Fruit fly (Drosophila melanogaster): ENCODE results near the gene PCNA2.
A peak's percentile ranks its signal among the peaks of the same experiment; 100 is the strongest.

The PCNA2 gene

dm6 chr2L:19571574-19572495, 12.0 kb downstream of the PCNA2 start:
- TF ChIP-seq HLH106 (tag; optimal IDR thresholded peaks at IDR 0.05) (no peak), Myc (optimal IDR thresholded peaks at IDR 0.05) (no peak), pan (optimal IDR thresholded peaks at IDR 0.05) (no peak), dsf (GFP tag; optimal IDR thresholded peaks at IDR 0.05; ENCODE audit: borderline replicate concordance) (no peak), brk (GFP tag; optimal IDR thresholded peaks at IDR 0.05) (peak; percentile 86), Rel (GFP tag; optimal IDR thresholded peaks at IDR 0.05) (no peak), Rel (tag; optimal IDR thresholded peaks at IDR 0.05) (no peak), sv (GFP tag; optimal IDR thresholded peaks at IDR 0.05) (no peak), Hr83 (GFP tag; optimal IDR thresholded peaks at IDR 0.05; ENCODE audit: poor library complexity, severe bottlenecking) (peak; percentile 70), foxo (GFP tag; optimal IDR thresholded peaks at IDR 0.05) (no peak), br (GFP tag; optimal IDR thresholded peaks at IDR 0.05) (no peak), Hnf4 (GFP tag; optimal IDR thresholded peaks at IDR 0.05) (no peak), Abd-B (GFP tag; optimal IDR thresholded peaks at IDR 0.05) (no peak), Jra (GFP tag; optimal IDR thresholded peaks at IDR 0.05) (no peak), dl (GFP tag; optimal IDR thresholded peaks at IDR 0.05; ENCODE audit: insufficient read depth in 1 of 2, partially characterized antibody in 2 of 2) (peak; percentile 70 to 77), Hr78 (GFP tag; optimal IDR thresholded peaks at IDR 0.05) (no peak), woc (GFP tag; optimal IDR thresholded peaks at IDR 0.05) (no peak), CrebA (GFP tag; optimal IDR thresholded peaks at IDR 0.05; ENCODE audit: borderline replicate concordance) (no peak), Sp1 (GFP tag; optimal IDR thresholded peaks at IDR 0.05) (no peak), N (GFP tag; optimal IDR thresholded peaks at IDR 0.05) (peak; percentile 94), dmrt93B (GFP tag; optimal IDR thresholded peaks at IDR 0.05) (no peak), usp (GFP tag; optimal IDR thresholded peaks at IDR 0.05) (no peak), CG9705 (GFP tag; optimal IDR thresholded peaks at IDR 0.05) (no peak), Dif (GFP tag; optimal IDR thresholded peaks at IDR 0.05; ENCODE audit: partially characterized antibody) (peak; percentile 84), Dfd (GFP tag; optimal IDR thresholded peaks at IDR 0.05) (no peak), h (GFP tag; optimal IDR thresholded peaks at IDR 0.05) (peak; percentile 5), ey (GFP tag; optimal IDR thresholded peaks at IDR 0.05) (no peak), tai (GFP tag; optimal IDR thresholded peaks at IDR 0.05) (peak; percentile 46), Mio (GFP tag; optimal IDR thresholded peaks at IDR 0.05) (no peak), rgr (GFP tag; optimal IDR thresholded peaks at IDR 0.05) (no peak), jim (GFP tag; optimal IDR thresholded peaks at IDR 0.05) (no peak), OdsH (GFP tag; optimal IDR thresholded peaks at IDR 0.05) (no peak), Vsx2 (GFP tag; optimal IDR thresholded peaks at IDR 0.05; ENCODE audit: partially characterized antibody) (peak; percentile 22), GATAd (GFP tag; optimal IDR thresholded peaks at IDR 0.05) (no peak), fru (GFP tag; optimal IDR thresholded peaks at IDR 0.05) (peak; percentile 22), lola (GFP tag; optimal IDR thresholded peaks at IDR 0.05) (no peak), CG32264 (GFP tag; optimal IDR thresholded peaks at IDR 0.05) (no peak), sage (GFP tag; optimal IDR thresholded peaks at IDR 0.05) (no peak), psq (GFP tag; optimal IDR thresholded peaks at IDR 0.05) (peak; percentile 91)

dm6 chr2L:19570806-19571254, 13.0 kb downstream of the PCNA2 start:
- TF ChIP-seq OdsH (GFP tag; optimal IDR thresholded peaks at IDR 0.05) (peak; percentile 39), foxo (GFP tag; optimal IDR thresholded peaks at IDR 0.05) (peak in 1 of 2 experiments; percentile 62), Hnf4 (GFP tag; optimal IDR thresholded peaks at IDR 0.05) (peak; percentile 1), Dfd (GFP tag; optimal IDR thresholded peaks at IDR 0.05) (no peak), jim (GFP tag; optimal IDR thresholded peaks at IDR 0.05) (no peak), sage (GFP tag; optimal IDR thresholded peaks at IDR 0.05) (no peak), Dif (GFP tag; optimal IDR thresholded peaks at IDR 0.05; ENCODE audit: partially characterized antibody) (no peak), dl (GFP tag; optimal IDR thresholded peaks at IDR 0.05; ENCODE audit: insufficient read depth in 1 of 2, partially characterized antibody in 2 of 2) (peak in 1 of 2 experiments; percentile 1), sv (GFP tag; optimal IDR thresholded peaks at IDR 0.05) (no peak), CrebA (GFP tag; optimal IDR thresholded peaks at IDR 0.05; ENCODE audit: borderline replicate concordance) (no peak), Abd-B (GFP tag; optimal IDR thresholded peaks at IDR 0.05) (no peak), dsf (GFP tag; optimal IDR thresholded peaks at IDR 0.05; ENCODE audit: borderline replicate concordance) (no peak), Hr78 (GFP tag; optimal IDR thresholded peaks at IDR 0.05) (no peak), Vsx2 (GFP tag; optimal IDR thresholded peaks at IDR 0.05; ENCODE audit: partially characterized antibody) (no peak), lola (GFP tag; optimal IDR thresholded peaks at IDR 0.05) (no peak), tai (GFP tag; optimal IDR thresholded peaks at IDR 0.05) (no peak), Jra (GFP tag; optimal IDR thresholded peaks at IDR 0.05) (no peak), ey (GFP tag; optimal IDR thresholded peaks at IDR 0.05) (peak; percentile 57), psq (GFP tag; optimal IDR thresholded peaks at IDR 0.05) (no peak), dmrt93B (GFP tag; optimal IDR thresholded peaks at IDR 0.05) (no peak), fru (GFP tag; optimal IDR thresholded peaks at IDR 0.05) (peak; percentile 55), Myc (optimal IDR thresholded peaks at IDR 0.05) (no peak), Sp1 (GFP tag; optimal IDR thresholded peaks at IDR 0.05) (peak; percentile 15), GATAd (GFP tag; optimal IDR thresholded peaks at IDR 0.05) (no peak), rgr (GFP tag; optimal IDR thresholded peaks at IDR 0.05) (peak; percentile 57), woc (GFP tag; optimal IDR thresholded peaks at IDR 0.05) (peak; percentile 51), brk (GFP tag; optimal IDR thresholded peaks at IDR 0.05) (peak; percentile 41), Mio (GFP tag; optimal IDR thresholded peaks at IDR 0.05) (no peak), h (GFP tag; optimal IDR thresholded peaks at IDR 0.05) (peak; percentile 64), N (GFP tag; optimal IDR thresholded peaks at IDR 0.05) (no peak), br (GFP tag; optimal IDR thresholded peaks at IDR 0.05) (peak; percentile 46), HLH106 (tag; optimal IDR thresholded peaks at IDR 0.05) (peak; percentile 37), Hr83 (GFP tag; optimal IDR thresholded peaks at IDR 0.05; ENCODE audit: poor library complexity, severe bottlenecking) (no peak), Rel (GFP tag; optimal IDR thresholded peaks at IDR 0.05) (no peak), Rel (tag; optimal IDR thresholded peaks at IDR 0.05) (peak; percentile 4), pan (optimal IDR thresholded peaks at IDR 0.05) (no peak), usp (GFP tag; optimal IDR thresholded peaks at IDR 0.05) (no peak), CG32264 (GFP tag; optimal IDR thresholded peaks at IDR 0.05) (no peak), CG9705 (GFP tag; optimal IDR thresholded peaks at IDR 0.05) (no peak)

Data from whole organism, wandering third instar larva.